Fruit fly (Drosophila melanogaster): Measurements from ENCODE around the gene cyc.

cyc gene

dm6 chr3L:19818701-19819100 lies 3.0 kb upstream of the cyc start:
- TF ChIP-seq insv (optimal IDR thresholded peaks at IDR 0.05) (no peak), h (optimal IDR thresholded peaks at IDR 0.05) (no peak), Sin3A (optimal IDR thresholded peaks at IDR 0.05) (no peak), ttk (optimal IDR thresholded peaks at IDR 0.05) (no peak), psq (optimal IDR thresholded peaks at IDR 0.05) (no peak)

dm6 chr3L:19817807-19818531 lies 2.2 kb upstream of the cyc start, which contains the start of the genes Fibp and Deaf1:
Fibp (minus strand) TSS chr3L:19817967.
Deaf1 (plus strand) TSS chr3L:19818174.
- TF ChIP-seq Sin3A (optimal IDR thresholded peaks at IDR 0.05), result no peak
- no peak for TF ChIP-seq h (optimal IDR thresholded peaks at IDR 0.05)
- no peak for TF ChIP-seq Myc (optimal IDR thresholded peaks at IDR 0.05)
- TF ChIP-seq psq (optimal IDR thresholded peaks at IDR 0.05), result no peak
- TF ChIP-seq ttk (optimal IDR thresholded peaks at IDR 0.05), result no peak

- no peak for TF ChIP-seq ttk (optimal IDR thresholded peaks at IDR 0.05)
- no peak for TF ChIP-seq Sin3A (optimal IDR thresholded peaks at IDR 0.05)
- no peak for TF ChIP-seq psq (optimal IDR thresholded peaks at IDR 0.05)
- TF ChIP-seq Myc (optimal IDR thresholded peaks at IDR 0.05), result no peak
Measured at dm6 chr3L:19813075-19813903, 2.4 kb downstream of the cyc start, which contains the start of gene Cyp305a1. Cyp305a1 (minus strand) TSS chr3L:19813339.

dm6 chr3L:19812491-19812890 lies 3.2 kb downstream of the cyc start:
- TF ChIP-seq ttk (optimal IDR thresholded peaks at IDR 0.05) (no peak), Sin3A (optimal IDR thresholded peaks at IDR 0.05) (no peak), Myc (optimal IDR thresholded peaks at IDR 0.05) (no peak), insv (optimal IDR thresholded peaks at IDR 0.05) (no peak), h (optimal IDR thresholded peaks at IDR 0.05) (no peak)

dm6 chr3L:19807521-19807920 lies 8.2 kb downstream of the cyc start:
- TF ChIP-seq insv (optimal IDR thresholded peaks at IDR 0.05) (no peak), psq (optimal IDR thresholded peaks at IDR 0.05) (no peak), ttk (optimal IDR thresholded peaks at IDR 0.05) (no peak), h (optimal IDR thresholded peaks at IDR 0.05) (no peak)

DNA sequence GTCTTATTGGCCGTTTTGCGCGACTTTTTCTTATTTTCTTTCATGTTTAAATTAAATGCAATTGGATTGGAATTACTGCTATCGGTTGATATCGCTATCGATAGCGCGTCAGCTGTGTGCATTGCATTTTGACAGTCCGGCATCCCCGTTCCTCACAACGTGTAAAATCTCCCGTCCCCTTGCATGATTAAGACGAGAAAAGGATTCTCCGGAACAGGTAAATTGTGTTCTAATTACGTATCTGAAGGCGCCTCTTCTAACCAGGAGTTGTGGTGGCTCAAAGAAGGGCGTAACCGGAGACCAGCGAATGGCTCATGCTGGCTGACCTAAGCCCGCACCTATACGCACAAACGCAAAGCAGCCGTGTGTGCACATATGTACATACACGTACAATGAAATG lies 8.6 kb downstream of the cyc start, which contains the start of the genes CG14104 and Kap-alpha1:
CG14104 (minus strand) TSS at position 97 of the 400 bp plus-strand sequence.
Kap-alpha1 (plus strand) TSS at position 130 of the 400 bp plus-strand sequence.
- TF ChIP-seq Myc (optimal IDR thresholded peaks at IDR 0.05), result no peak
- TF ChIP-seq Sin3A (optimal IDR thresholded peaks at IDR 0.05), result no peak
- no peak for TF ChIP-seq insv (optimal IDR thresholded peaks at IDR 0.05)
- TF ChIP-seq psq (optimal IDR thresholded peaks at IDR 0.05), result no peak
- no peak for TF ChIP-seq h (optimal IDR thresholded peaks at IDR 0.05)
- no peak for TF ChIP-seq ttk (optimal IDR thresholded peaks at IDR 0.05)

dm6 chr3L:19805895-19806294 lies 9.8 kb downstream of the cyc start, which contains the start of gene CG34116:
CG34116 (minus strand) TSS chr3L:19806036.
- TF ChIP-seq psq (optimal IDR thresholded peaks at IDR 0.05), result no peak
- TF ChIP-seq Sin3A (optimal IDR thresholded peaks at IDR 0.05), result no peak
- TF ChIP-seq Myc (optimal IDR thresholded peaks at IDR 0.05), result no peak
- TF ChIP-seq ttk (optimal IDR thresholded peaks at IDR 0.05), result no peak
- TF ChIP-seq insv (optimal IDR thresholded peaks at IDR 0.05), result no peak
- TF ChIP-seq h (optimal IDR thresholded peaks at IDR 0.05), result no peak

DNA sequence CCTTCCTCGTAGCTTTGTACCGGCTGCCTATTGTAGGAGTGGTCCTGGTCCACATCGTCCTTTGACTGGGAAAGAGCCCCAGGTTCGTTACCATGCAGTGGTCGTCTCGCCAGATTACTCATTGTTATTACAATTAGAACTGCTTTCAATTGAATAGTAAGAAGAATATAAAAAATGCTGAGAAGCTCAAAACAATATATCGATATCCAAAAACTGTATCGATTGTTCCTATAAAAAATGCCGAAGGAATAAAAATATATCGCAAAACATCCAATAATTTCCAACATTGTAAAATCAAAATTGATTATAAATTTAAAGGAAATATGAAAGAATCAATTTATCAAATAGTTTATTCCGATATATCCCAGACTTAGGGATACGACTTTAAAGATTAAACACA lies 10.8 kb downstream of the cyc start, which contains the start of the genes TORIP and Ccdc58:
TORIP (minus strand) TSS at position 173 of the 400 bp plus-strand sequence.
Ccdc58 (plus strand) TSS at position 274 of the 400 bp plus-strand sequence.
- TF ChIP-seq ttk (optimal IDR thresholded peaks at IDR 0.05), result no peak
- TF ChIP-seq psq (optimal IDR thresholded peaks at IDR 0.05), result no peak
- no peak for TF ChIP-seq Sin3A (optimal IDR thresholded peaks at IDR 0.05)
- TF ChIP-seq h (optimal IDR thresholded peaks at IDR 0.05), result no peak
- TF ChIP-seq Myc (optimal IDR thresholded peaks at IDR 0.05), result no peak
- no peak for TF ChIP-seq insv (optimal IDR thresholded peaks at IDR 0.05)

dm6 chr3L:19801105-19801504 lies 14.6 kb downstream of the cyc start, which contains the start of gene CG14102:
CG14102 (minus strand) TSS chr3L:19801291.
- TF ChIP-seq Myc (optimal IDR thresholded peaks at IDR 0.05) (no peak), psq (optimal IDR thresholded peaks at IDR 0.05) (no peak), Sin3A (optimal IDR thresholded peaks at IDR 0.05) (no peak), ttk (optimal IDR thresholded peaks at IDR 0.05) (no peak), h (optimal IDR thresholded peaks at IDR 0.05) (no peak), insv (optimal IDR thresholded peaks at IDR 0.05) (no peak)

DNA sequence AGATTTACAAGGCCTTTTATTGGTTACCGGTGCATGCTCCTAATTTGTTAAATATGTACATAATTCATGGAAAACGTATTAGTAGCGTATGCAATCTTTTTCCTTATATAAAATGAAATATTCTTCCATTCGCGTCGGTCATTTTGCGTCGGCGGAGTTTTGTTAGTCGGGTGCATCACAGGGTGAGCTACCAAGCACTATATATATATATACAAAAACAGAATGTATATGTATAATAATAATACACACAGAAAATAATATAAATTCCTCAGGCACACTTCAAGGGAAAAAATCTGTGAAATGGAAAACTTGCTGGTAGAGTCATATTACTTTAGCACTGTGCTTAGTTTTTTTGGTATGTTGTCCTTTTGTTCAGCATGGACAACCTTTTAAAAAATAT lies 16.8 kb downstream of the cyc start, which contains the start of gene Ir76a:
Ir76a (plus strand) TSS at position 301 of the 400 bp plus-strand sequence.
- no peak for TF ChIP-seq h (optimal IDR thresholded peaks at IDR 0.05)
- TF ChIP-seq insv (optimal IDR thresholded peaks at IDR 0.05), result no peak
- TF ChIP-seq Myc (optimal IDR thresholded peaks at IDR 0.05), result no peak
- TF ChIP-seq psq (optimal IDR thresholded peaks at IDR 0.05), result no peak
- no peak for TF ChIP-seq Sin3A (optimal IDR thresholded peaks at IDR 0.05)
- TF ChIP-seq ttk (optimal IDR thresholded peaks at IDR 0.05), result no peak

dm6 chr3L:19794203-19794802 lies 21.4 kb downstream of the cyc start:
- TF ChIP-seq psq (optimal IDR thresholded peaks at IDR 0.05), result no peak
- TF ChIP-seq insv (optimal IDR thresholded peaks at IDR 0.05), result no peak
- no peak for TF ChIP-seq Sin3A (optimal IDR thresholded peaks at IDR 0.05)
- TF ChIP-seq ttk (optimal IDR thresholded peaks at IDR 0.05), result no peak
- no peak for TF ChIP-seq h (optimal IDR thresholded peaks at IDR 0.05)
- no peak for TF ChIP-seq Myc (optimal IDR thresholded peaks at IDR 0.05)

Measured in Kc167 (cell line).